Worm (Caenorhabditis elegans) whole organism, L2 larva: ENCODE data around the gene tbb-2.

Experiments
- R02D3.7 ChIP-seq: fragments of 150-350 bp; optimal IDR thresholded peaks from 2 replicates; lab custom pipeline; 2014; ENCODE audit warnings: missing biosample characterization, missing genetic modification characterization
- ama-1 ChIP-seq: fragments of 150-350 bp; optimal IDR thresholded peaks from 2 replicates; lab custom pipeline; 2018; ENCODE audit warnings: inconsistent platforms
- egl-27 ChIP-seq: sonication (generic microtip); optimal IDR thresholded peaks from 3 replicates; lab custom pipeline; 2017; ENCODE audit warnings: missing biosample characterization, missing genetic modification reagents, missing genetic modification characterization
- nhr-11 ChIP-seq: fragments of 150-350 bp; optimal IDR thresholded peaks from 2 replicates; lab custom pipeline; 2014; ENCODE audit warnings: missing biosample characterization, missing genetic modification characterization
- nhr-237 ChIP-seq: fragments of 150-350 bp; optimal IDR thresholded peaks from 2 replicates; lab custom pipeline; 2014; ENCODE audit warnings: missing biosample characterization, missing genetic modification characterization
- nhr-77 ChIP-seq: fragments of 150-350 bp; optimal IDR thresholded peaks from 2 replicates; lab custom pipeline; 2014; ENCODE audit warnings: missing biosample characterization, missing genetic modification characterization
- skn-1 ChIP-seq: sonication (generic microtip); optimal IDR thresholded peaks from 2 replicates; lab custom pipeline; 2017; ENCODE audit warnings: missing biosample characterization, missing genetic modification characterization
- sma-3 ChIP-seq: sonication (generic microtip); optimal IDR thresholded peaks from 2 replicates; lab custom pipeline; 2016; ENCODE audit warnings: missing genetic modification reagents, missing genetic modification characterization, missing compliant biosample characterization
- snpc-4 ChIP-seq: fragments of 150-350 bp; optimal IDR thresholded peaks from 2 replicates; lab custom pipeline; 2014; ENCODE audit warnings: missing biosample characterization, missing genetic modification characterization
- unc-39 ChIP-seq: fragments of 150-350 bp; optimal IDR thresholded peaks from 2 replicates; lab custom pipeline; 2014; ENCODE audit warnings: missing biosample characterization, missing genetic modification characterization
- unc-62 ChIP-seq: fragments of 150-350 bp; optimal IDR thresholded peaks from 2 replicates; lab custom pipeline; 2014; ENCODE audit warnings: missing biosample characterization, missing genetic modification reagents, missing genetic modification characterization
- ztf-4 ChIP-seq: fragments of 150-350 bp; optimal IDR thresholded peaks from 2 replicates; lab custom pipeline; 2014; ENCODE audit warnings: missing biosample characterization, missing genetic modification characterization

DNA sequence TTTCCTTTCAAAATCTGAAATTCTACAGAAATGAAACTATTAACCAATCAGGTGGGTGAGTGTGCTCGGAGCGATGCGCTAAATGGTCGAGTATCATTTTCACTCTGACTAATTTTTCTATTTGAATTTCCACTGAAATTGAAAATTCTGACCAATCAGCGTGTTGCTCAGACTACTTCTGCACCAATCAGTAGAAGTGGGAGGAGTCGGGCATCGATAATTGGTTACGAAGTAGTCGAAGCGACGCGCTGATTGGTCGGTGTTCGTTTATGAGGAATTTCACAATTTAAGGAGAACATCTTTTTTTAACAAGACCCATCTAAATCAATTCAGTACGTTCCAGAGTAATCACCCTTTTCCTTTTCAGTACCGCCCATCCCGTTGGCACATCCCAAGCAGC is 8.2 kb downstream of the tbb-2 start:
- TF ChIP-seq snpc-4 (tag; lab: Kevin White, UChicago) (no peak), ztf-4 (tag; lab: Kevin White, UChicago) (no peak), unc-62 (GFP tag; lab: Kevin White, UChicago) (no peak), R02D3.7 (tag; lab: Kevin White, UChicago) (no peak), nhr-237 (no peak), skn-1 (tag; lab: Kevin White, UChicago) (no peak), sma-3 (GFP tag; lab: Kevin White, UChicago) (no peak), unc-39 (no peak), nhr-77 (no peak), egl-27 (tag; lab: Kevin White, UChicago) (no peak), ama-1 (lab: Kevin White, UChicago) (no peak), nhr-11 (no peak)
